Worm (Caenorhabditis elegans) whole organism, L4 larva: Measurements from ENCODE around the gene gldi-10.

Experiments used
- F37D6.2 ChIP-seq: sonication (generic microtip); optimal IDR thresholded peaks from 2 replicates; lab custom pipeline; 2016; ENCODE audit warnings: mild to moderate bottlenecking, missing genetic modification characterization, missing compliant biosample characterization
- F44E2.7 ChIP-seq: fragments of 200-800 bp; sonication (Bioruptor generic); IDR thresholded peaks from 2 replicates; pipeline ENCODE4 v2.1.2; 2022; ENCODE audit warnings: missing genetic modification characterization, missing compliant biosample characterization
- R02D3.7 ChIP-seq: fragments of 150-350 bp; sonication (generic microtip); optimal IDR thresholded peaks from 3 replicates; lab custom pipeline; 2014; ENCODE audit warnings: missing biosample characterization, missing genetic modification characterization
- T20F7.1 ChIP-seq: fragments of 200-800 bp; sonication (Bioruptor generic); optimal IDR thresholded peaks from 2 replicates; lab custom pipeline; 2018; ENCODE audit warnings: mild to moderate bottlenecking, missing genetic modification characterization, missing compliant biosample characterization
- T26A8.4 ChIP-seq: fragments of 200-800 bp; sonication (Bioruptor generic); IDR thresholded peaks from 2 replicates; pipeline ENCODE4 v1.3.6; 2022; ENCODE audit warnings: missing genetic modification characterization, missing compliant biosample characterization
- ZK337.2 ChIP-seq: fragments of 200-800 bp; sonication (Bioruptor generic); IDR thresholded peaks from 2 replicates; pipeline ENCODE4 v1.3.6; 2022; ENCODE audit warnings: missing genetic modification reagents, missing genetic modification characterization, missing compliant biosample characterization
- aha-1 ChIP-seq: fragments of 150-350 bp; peaks from one replicate; lab custom pipeline; 2014; ENCODE audit warnings: missing biosample characterization, missing genetic modification characterization
- ceh-20 ChIP-seq: fragments of 200-800 bp; sonication (Bioruptor generic); IDR thresholded peaks from 2 replicates; pipeline ENCODE4 v1.3.6; 2022; ENCODE audit warnings: missing genetic modification reagents, missing genetic modification characterization, missing compliant biosample characterization
- ceh-28 ChIP-seq: fragments of 150-350 bp; optimal IDR thresholded peaks from 2 replicates; lab custom pipeline; 2014; ENCODE audit warnings: missing biosample characterization, missing genetic modification reagents, missing genetic modification characterization
- ceh-62 ChIP-seq: sonication (generic microtip); optimal IDR thresholded peaks from 2 replicates; lab custom pipeline; 2017; ENCODE audit warnings: missing biosample characterization, missing genetic modification characterization
- ces-1 ChIP-seq: fragments of 150-350 bp; sonication (generic microtip); optimal IDR thresholded peaks from 4 replicates; lab custom pipeline; 2014; ENCODE audit warnings: missing biosample characterization, missing genetic modification reagents, missing genetic modification characterization
- ctbp-1 ChIP-seq: fragments of 200-800 bp; sonication (Bioruptor generic); IDR thresholded peaks from 2 replicates; pipeline ENCODE4 v1.3.6; 2022; ENCODE audit warnings: missing genetic modification reagents, missing genetic modification characterization, missing compliant biosample characterization
- daf-16 ChIP-seq, 3 experiments: sonication (generic microtip); optimal IDR thresholded peaks; 2 replicates each; lab custom pipeline; 2016 to 2017; ENCODE audit warnings: missing genetic modification characterization in 3 of 3, missing genetic modification reagents in 3 of 3, mild to moderate bottlenecking in 2 of 3, missing compliant biosample characterization in 2 of 3, missing biosample characterization in 1 of 3, moderate library complexity in 1 of 3
- dmd-6 ChIP-seq: fragments of 200-800 bp; sonication (Bioruptor generic); IDR thresholded peaks from 2 replicates; pipeline ENCODE4 v1.3.6; 2022; ENCODE audit warnings: missing genetic modification reagents, missing genetic modification characterization, missing compliant biosample characterization
- dve-1 ChIP-seq: sonication (generic microtip); optimal IDR thresholded peaks from 2 replicates; lab custom pipeline; 2017; ENCODE audit warnings: antibody characterized with exemption, mild to moderate bottlenecking, missing genetic modification characterization, missing compliant biosample characterization; ENCODE audit not compliant: insufficient read depth
- egl-43 ChIP-seq: fragments of 200-800 bp; sonication (Bioruptor generic); IDR thresholded peaks from 2 replicates; pipeline ENCODE4 v1.3.6; 2022; ENCODE audit warnings: missing genetic modification reagents, missing genetic modification characterization, missing compliant biosample characterization
- fos-1 ChIP-seq: fragments of 150-350 bp; optimal IDR thresholded peaks from 2 replicates; lab custom pipeline; 2014; ENCODE audit warnings: missing biosample characterization, missing genetic modification characterization
- gei-8 ChIP-seq: fragments of 200-800 bp; sonication (Bioruptor generic); optimal IDR thresholded peaks from 2 replicates; lab custom pipeline; 2018; ENCODE audit warnings: mild to moderate bottlenecking, missing genetic modification characterization, missing compliant biosample characterization
- hif-1 ChIP-seq, 2 experiments: sonication (generic microtip); optimal IDR thresholded peaks; 2 replicates each; lab custom pipeline; 2016 to 2017; ENCODE audit warnings: missing compliant biosample characterization in 2 of 2, missing genetic modification characterization in 2 of 2, missing genetic modification reagents in 2 of 2, missing genotype in 2 of 2, mild to moderate bottlenecking in 1 of 2
- hlh-11 ChIP-seq: fragments of 200-800 bp; sonication (Bioruptor generic); optimal IDR thresholded peaks from 2 replicates; lab custom pipeline; 2018; ENCODE audit warnings: mild to moderate bottlenecking, missing genetic modification characterization, missing compliant biosample characterization
- lim-7 ChIP-seq: fragments of 200-800 bp; sonication (Bioruptor generic); IDR thresholded peaks from 2 replicates; pipeline ENCODE4 v1.3.6; 2022; ENCODE audit warnings: missing genetic modification characterization, missing compliant biosample characterization
- lin-1 ChIP-seq: fragments of 200-800 bp; sonication (Bioruptor generic); IDR thresholded peaks from 2 replicates; pipeline ENCODE4 v1.3.6; 2022; ENCODE audit warnings: missing genetic modification reagents, missing genetic modification characterization, missing compliant biosample characterization
- lir-3 ChIP-seq: sonication (generic microtip); optimal IDR thresholded peaks from 2 replicates; lab custom pipeline; 2016; ENCODE audit warnings: mild to moderate bottlenecking, missing genetic modification characterization, missing compliant biosample characterization
- lsy-2 ChIP-seq, 2 experiments: fragments of 150-350 bp in 1 of 2; sonication (generic microtip) in 1 of 2; optimal IDR thresholded peaks; 2 replicates each; lab custom pipeline; 2014 to 2017; ENCODE audit warnings: missing biosample characterization in 2 of 2, missing genetic modification characterization in 2 of 2
- madf-9 ChIP-seq: fragments of 200-800 bp; sonication (Bioruptor generic); conservative IDR thresholded peaks from 2 replicates; pipeline ENCODE4 v1.3.6; 2022; ENCODE audit warnings: missing genetic modification reagents, missing genetic modification characterization, missing compliant biosample characterization
- mep-1 ChIP-seq: fragments of 150-350 bp; sonication (generic microtip); optimal IDR thresholded peaks from 3 replicates; lab custom pipeline; 2014; ENCODE audit warnings: missing biosample characterization, missing genetic modification characterization
- mes-2 ChIP-seq: sonication (generic microtip); optimal IDR thresholded peaks from 2 replicates; lab custom pipeline; 2016; ENCODE audit warnings: missing genotype, mild to moderate bottlenecking, missing genetic modification characterization, missing compliant biosample characterization; ENCODE audit not compliant: poor library complexity, severe bottlenecking
- nhr-102 ChIP-seq: sonication (generic microtip); optimal IDR thresholded peaks from 2 replicates; lab custom pipeline; 2016; ENCODE audit warnings: mild to moderate bottlenecking, missing genetic modification characterization, moderate library complexity, missing compliant biosample characterization
- nhr-25 ChIP-seq: sonication (generic microtip); optimal IDR thresholded peaks from 2 replicates; lab custom pipeline; 2017; ENCODE audit warnings: missing genetic modification characterization, mild to moderate bottlenecking, missing compliant biosample characterization, antibody characterized with exemption, moderate library complexity, borderline replicate concordance; ENCODE audit not compliant: insufficient read depth
- nhr-48 ChIP-seq: sonication (generic microtip); optimal IDR thresholded peaks from 2 replicates; lab custom pipeline; 2016; ENCODE audit warnings: mild to moderate bottlenecking, missing genetic modification characterization, missing compliant biosample characterization
- nhr-76 ChIP-seq: fragments of 150-350 bp; optimal IDR thresholded peaks from 2 replicates; lab custom pipeline; 2014; ENCODE audit warnings: missing biosample characterization, missing genetic modification characterization
- php-3 ChIP-seq: fragments of 200-800 bp; sonication (Bioruptor generic); IDR thresholded peaks from 2 replicates; pipeline ENCODE4 v1.3.6; 2022; ENCODE audit warnings: missing genetic modification reagents, missing genetic modification characterization, missing compliant biosample characterization
- pqm-1 ChIP-seq: sonication (generic microtip); optimal IDR thresholded peaks from 2 replicates; lab custom pipeline; 2017; ENCODE audit warnings: missing biosample characterization, missing genetic modification characterization
- rbr-2 ChIP-seq: sonication (generic microtip); optimal IDR thresholded peaks from 2 replicates; lab custom pipeline; 2016; ENCODE audit warnings: missing genotype, missing genetic modification characterization, missing compliant biosample characterization
- saeg-2 ChIP-seq: fragments of 200-800 bp; sonication (Bioruptor generic); IDR thresholded peaks from 2 replicates; pipeline ENCODE4 v1.3.6; 2022; ENCODE audit warnings: missing genetic modification reagents, missing genetic modification characterization, missing compliant biosample characterization
- set-16 ChIP-seq: fragments of 200-800 bp; sonication (Bioruptor generic); IDR thresholded peaks from 2 replicates; pipeline ENCODE4 v1.3.6; 2022; ENCODE audit warnings: missing genetic modification reagents, missing genetic modification characterization, missing compliant biosample characterization
- skn-1 ChIP-seq: fragments of 150-350 bp; optimal IDR thresholded peaks from 2 replicates; lab custom pipeline; 2014; ENCODE audit warnings: missing biosample characterization, missing genetic modification characterization
- snpc-4 ChIP-seq: fragments of 150-350 bp; optimal IDR thresholded peaks from 2 replicates; lab custom pipeline; 2014; ENCODE audit warnings: missing biosample characterization, missing genetic modification characterization
- unc-130 ChIP-seq: sonication (generic microtip); optimal IDR thresholded peaks from 2 replicates; lab custom pipeline; 2016; ENCODE audit warnings: missing genetic modification reagents, missing genetic modification characterization, missing compliant biosample characterization
- vab-7 ChIP-seq: fragments of 200-800 bp; sonication (Bioruptor generic); IDR thresholded peaks from 2 replicates; pipeline ENCODE4 v1.3.6; 2022; ENCODE audit warnings: missing genetic modification reagents, missing genetic modification characterization, missing compliant biosample characterization

Gene gldi-10

DNA sequence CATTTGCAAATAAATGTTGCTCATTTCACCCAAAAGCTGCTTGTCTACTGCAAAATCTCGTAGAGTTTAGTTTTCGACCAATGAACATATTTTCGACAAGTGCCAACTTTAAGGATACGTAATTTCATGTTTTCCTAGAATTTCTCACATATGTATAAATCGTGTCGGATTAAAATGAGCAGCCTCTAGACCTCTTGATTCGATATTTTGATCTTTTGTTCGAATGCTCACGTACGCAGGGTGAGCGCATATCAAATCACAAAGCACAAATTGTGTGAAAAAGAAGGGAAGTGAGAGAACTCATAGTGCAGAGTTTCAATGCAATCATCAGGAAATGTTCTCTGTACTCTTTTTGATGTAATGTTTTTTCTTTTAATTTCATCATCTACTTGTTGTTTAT lies 35.5 kb upstream of the gldi-10 start:
- TF ChIP-seq set-16 (no peak), hif-1 (tag; optimal IDR thresholded peaks at IDR 0.05; lab: Kevin White, UChicago) (peak; percentile 40 to 86), mep-1 (tag; lab: Kevin White, UChicago) (no peak), lsy-2 (tag; optimal IDR thresholded peaks at IDR 0.05; lab: Kevin White, UChicago) (peak in 1 of 2 experiments; percentile 21), madf-9 (no peak), lim-7 (no peak), T26A8.4 (GFP tag; lab: Robert Waterston, UW) (no peak), pqm-1 (tag; lab: Kevin White, UChicago) (peak; percentile 8), snpc-4 (no peak)

DNA sequence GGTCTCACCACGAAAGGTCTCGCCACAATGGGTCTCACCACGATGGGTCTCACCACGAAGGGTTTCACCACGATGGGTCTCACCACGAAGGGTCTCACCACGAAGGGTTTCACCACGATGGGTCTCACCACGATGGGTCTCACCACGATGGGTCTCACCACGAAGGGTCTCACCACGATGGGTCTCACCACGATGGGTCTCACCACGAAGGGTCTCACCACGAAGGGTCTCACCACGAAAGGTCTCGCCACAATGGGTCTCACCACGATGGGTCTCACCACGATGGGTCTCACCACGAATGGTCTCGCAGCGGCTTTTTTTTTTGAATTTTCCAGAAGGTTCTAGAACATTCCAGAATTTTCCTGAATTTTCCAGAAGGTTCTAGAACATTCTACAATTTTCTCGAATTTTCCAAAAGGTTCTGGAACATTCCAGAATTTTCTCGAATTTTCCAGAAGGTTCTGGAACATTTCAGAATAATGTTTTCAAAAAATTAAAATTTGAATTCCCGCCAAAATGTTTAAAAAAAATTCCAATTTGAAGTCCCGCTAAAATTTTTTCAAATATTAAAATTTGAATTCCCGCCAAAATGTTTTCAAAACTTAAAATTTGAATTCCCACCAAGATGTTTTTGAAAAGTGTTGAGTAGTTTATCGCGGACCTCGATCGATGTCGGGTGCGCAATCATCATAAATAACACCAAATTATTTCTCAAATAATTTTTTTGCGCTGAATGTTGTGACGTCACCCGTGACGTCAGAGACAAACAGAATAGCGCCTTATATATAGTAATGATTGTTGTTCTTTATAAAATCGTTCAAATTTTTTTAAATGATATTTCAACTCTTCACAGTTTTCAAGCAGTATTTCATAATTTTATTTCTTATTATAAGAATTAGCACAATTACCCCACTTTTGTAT lies 31.5 kb upstream of the gldi-10 start:
- TF ChIP-seq set-16 (peak; percentile 55; the same call in 1 of the 2 replicates), egl-43 (GFP tag; lab: Robert Waterston, UW) (peak; percentile 48; the same call in 1 of the 2 replicates)

ce11 chrIV:9069703-9070102 lies 29.3 kb upstream of the gldi-10 start, which contains the start of gene nhr-11:
nhr-11 (plus strand) TSS chrIV:9070003.
- no peak for TF ChIP-seq ces-1
- TF ChIP-seq gei-8: no peak
- no peak for TF ChIP-seq ceh-20
- TF ChIP-seq ceh-28: no peak
- no peak for TF ChIP-seq ceh-62 (tag; lab: Kevin White, UChicago)
- no peak for TF ChIP-seq php-3 (GFP tag; lab: Robert Waterston, UW)
- TF ChIP-seq, all 104 proteins: peak for 0

DNA sequence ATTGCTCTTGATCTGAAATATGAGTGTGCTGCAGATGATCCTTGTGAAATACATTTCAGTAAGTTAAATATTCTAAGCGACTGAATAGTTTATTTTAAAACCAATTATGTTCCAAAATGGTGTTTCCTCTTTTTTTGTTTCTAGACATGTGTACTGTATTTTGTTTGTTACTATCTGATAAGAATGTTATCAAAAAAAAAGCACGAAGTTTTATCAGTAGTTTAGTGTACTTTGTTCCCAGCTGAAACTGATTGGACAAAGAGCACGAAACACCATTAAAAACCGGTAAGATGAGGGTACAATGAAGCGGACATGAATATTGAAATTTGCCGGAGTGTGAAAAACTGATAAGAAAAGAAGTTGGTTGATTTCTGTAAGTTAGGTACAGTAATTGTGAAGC lies 28.9 kb upstream of the gldi-10 start:
- TF ChIP-seq saeg-2 (GFP tag; lab: Robert Waterston, UW): no peak
- peak; percentile 40 for TF ChIP-seq pqm-1 (tag; lab: Kevin White, UChicago)
- TF ChIP-seq hlh-11 (tag; lab: Kevin White, UChicago): peak; percentile 57
- TF ChIP-seq dmd-6 (GFP tag; lab: Robert Waterston, UW): peak; percentile 44; the same call in 1 of the 2 replicates
- TF ChIP-seq ctbp-1: no peak
- no peak for TF ChIP-seq lir-3 (tag; lab: Kevin White, UChicago)
- TF ChIP-seq mep-1 (tag; lab: Kevin White, UChicago): no peak
- TF ChIP-seq T20F7.1 (GFP tag; lab: Kevin White, UChicago): peak; percentile 24
- peak; percentile 40 for TF ChIP-seq aha-1 (tag; lab: Kevin White, UChicago)
- TF ChIP-seq dve-1 (tag; lab: Kevin White, UChicago): peak; percentile 66
- no peak for TF ChIP-seq T26A8.4 (GFP tag; lab: Robert Waterston, UW)
- TF ChIP-seq nhr-48 (tag; lab: Kevin White, UChicago): peak; percentile 9
- no peak for TF ChIP-seq F44E2.7 (GFP tag; lab: Robert Waterston, UW)
- TF ChIP-seq daf-16 (GFP tag; optimal IDR thresholded peaks at IDR 0.05; lab: Kevin White, UChicago): no peak
- TF ChIP-seq daf-16 (tag; optimal IDR thresholded peaks at IDR 0.05; lab: Kevin White, UChicago): peak; percentile 57
- no peak for TF ChIP-seq ces-1
- TF ChIP-seq, all 104 proteins: peak for 8

DNA sequence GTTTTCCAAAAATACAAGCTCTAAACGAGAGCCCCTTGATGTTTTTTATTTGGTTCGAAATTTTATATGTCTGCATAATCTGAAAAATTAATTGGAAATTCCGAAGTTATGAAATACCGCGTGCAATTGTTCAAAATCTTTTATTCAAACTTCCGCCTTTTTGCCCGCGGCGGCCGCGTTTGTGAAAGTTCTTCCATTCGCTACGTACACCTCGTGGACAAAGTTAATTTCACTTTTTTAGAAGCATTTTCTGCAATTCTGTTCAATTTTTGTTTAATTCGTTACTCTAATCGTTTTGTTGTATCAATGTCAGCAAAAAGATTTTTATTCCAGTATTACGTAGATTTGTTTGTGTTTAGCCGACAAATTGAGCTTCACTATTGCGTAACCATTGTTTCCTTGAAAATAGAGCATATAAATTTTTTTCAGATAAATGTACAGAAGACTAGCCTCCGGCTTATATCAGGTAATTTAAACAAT lies 24.8 kb upstream of the gldi-10 start, which contains the start of gene mppb-1:
TSS of gene mppb-1 (plus strand) at position 430 of the 480 bp plus-strand sequence.
- TF ChIP-seq nhr-48 (tag; lab: Kevin White, UChicago) (no peak), egl-43 (GFP tag; lab: Robert Waterston, UW) (no peak), ZK337.2 (peak; percentile 94), F37D6.2 (tag; lab: Kevin White, UChicago) (peak; percentile 31), lin-1 (GFP tag; lab: Robert Waterston, UW) (no peak), rbr-2 (tag; lab: Kevin White, UChicago) (peak; percentile 53), madf-9 (peak; percentile 84), fos-1 (tag; lab: Kevin White, UChicago) (no peak), php-3 (GFP tag; lab: Robert Waterston, UW) (0 out of 2 replicates have a peak, but pooled peaks have one; percentile 52), nhr-102 (tag; lab: Kevin White, UChicago) (peak; percentile 30), skn-1 (no peak), vab-7 (GFP tag; lab: Robert Waterston, UW) (no peak), nhr-76 (tag; lab: Kevin White, UChicago) (no peak), hif-1 (tag; optimal IDR thresholded peaks at IDR 0.05; lab: Kevin White, UChicago) (peak in 1 of 2 experiments; percentile 95), unc-130 (GFP tag; lab: Kevin White, UChicago) (peak; percentile 94), R02D3.7 (no peak), mes-2 (peak; percentile 100), nhr-25 (no peak)
